Fruit fly (Drosophila melanogaster): ENCODE results near the gene CG7049.

- no peak for TF ChIP-seq CG8319 (GFP tag; optimal IDR thresholded peaks at IDR 0.05)
- no peak for TF ChIP-seq salr (GFP tag; optimal IDR thresholded peaks at IDR 0.05)
- TF ChIP-seq Eip93F (GFP tag; optimal IDR thresholded peaks at IDR 0.05) = peak; percentile 41
Observed at dm6 chr3L:131998-132693, 43.9 kb downstream of the CG7049 start.

Measured in whole organism, prepupa.